Fruit fly (Drosophila melanogaster) whole organism, embryonic: ENCODE data around the gene CG15221.

Experiments used
- Atf6 ChIP-seq: fragments of 200-800 bp; sonication (Bioruptor generic); IDR thresholded peaks from 2 replicates; pipeline ENCODE4 v1.3.6; 2022; ENCODE audit warnings: missing biosample characterization, missing genetic modification characterization
- CG10147 ChIP-seq: fragments of 200-800 bp; sonication (Bioruptor generic); optimal IDR thresholded peaks from 2 replicates; lab custom pipeline; 2019; ENCODE audit warnings: missing biosample characterization, mild to moderate bottlenecking, missing genetic modification characterization, moderate library complexity
- CG11247 ChIP-seq: fragments of 200-800 bp; sonication (Bioruptor generic); IDR thresholded peaks from 2 replicates; pipeline ENCODE4 v1.3.6; 2022; ENCODE audit warnings: missing biosample characterization, missing genetic modification characterization
- CG11504 ChIP-seq: fragments of 200-800 bp; sonication (Bioruptor generic); optimal IDR thresholded peaks from 3 replicates; lab custom pipeline; 2019; ENCODE audit warnings: missing biosample characterization, mild to moderate bottlenecking, missing genetic modification characterization, moderate library complexity
- CG11696 ChIP-seq: fragments of 200-800 bp; sonication (Bioruptor generic); IDR thresholded peaks from 2 replicates; pipeline ENCODE4 v1.3.6; 2022; ENCODE audit warnings: missing biosample characterization, missing genetic modification characterization
- CG1233 ChIP-seq: fragments of 200-800 bp; sonication (Bioruptor generic); optimal IDR thresholded peaks from 4 replicates; lab custom pipeline; 2018; ENCODE audit warnings: missing biosample characterization, mild to moderate bottlenecking, missing genetic modification characterization
- CG14014 ChIP-seq: fragments of 200-800 bp; sonication (Bioruptor generic); IDR thresholded peaks from 2 replicates; pipeline ENCODE4 v1.3.6; 2022; ENCODE audit warnings: missing biosample characterization, missing genetic modification characterization
- CG15696 ChIP-seq: fragments of 200-800 bp; sonication (Bioruptor generic); optimal IDR thresholded peaks from 2 replicates; lab custom pipeline; 2019; ENCODE audit warnings: missing biosample characterization, mild to moderate bottlenecking, missing genetic modification characterization, moderate library complexity
- CG17328 ChIP-seq: fragments of 200-800 bp; sonication (Bioruptor generic); IDR thresholded peaks from 2 replicates; pipeline ENCODE4 v1.3.6; 2022; ENCODE audit warnings: missing biosample characterization, missing genetic modification characterization
- CG2116 ChIP-seq: fragments of 200-800 bp; sonication (Bioruptor generic); optimal IDR thresholded peaks from 3 replicates; lab custom pipeline; 2018; ENCODE audit warnings: missing biosample characterization, mild to moderate bottlenecking, missing genetic modification characterization
- CG2678 ChIP-seq: fragments of 200-800 bp; sonication (Bioruptor generic); optimal IDR thresholded peaks from 3 replicates; lab custom pipeline; 2019; ENCODE audit warnings: missing biosample characterization, mild to moderate bottlenecking, missing genetic modification characterization, moderate library complexity
- CG2712 ChIP-seq: fragments of 200-800 bp; optimal IDR thresholded peaks from 3 replicates; lab custom pipeline; 2019; ENCODE audit warnings: missing biosample characterization, mild to moderate bottlenecking, missing genetic modification characterization, moderate library complexity
- CG33213 ChIP-seq: fragments of 200-800 bp; sonication (Bioruptor generic); optimal IDR thresholded peaks from 3 replicates; lab custom pipeline; 2016; ENCODE audit warnings: missing biosample characterization, missing genetic modification characterization
- CG33557 ChIP-seq: fragments of 200-800 bp; sonication (Bioruptor generic); optimal IDR thresholded peaks from 2 replicates; lab custom pipeline; 2019; ENCODE audit warnings: missing biosample characterization, mild to moderate bottlenecking, missing genetic modification characterization, moderate library complexity
- CG34376 ChIP-seq: fragments of 200-800 bp; sonication (Bioruptor generic); optimal IDR thresholded peaks from 2 replicates; lab custom pipeline; 2018; ENCODE audit warnings: missing biosample characterization, mild to moderate bottlenecking, missing genetic modification characterization
- CG4282 ChIP-seq: fragments of 200-800 bp; sonication (Bioruptor generic); optimal IDR thresholded peaks from 2 replicates; lab custom pipeline; 2016; ENCODE audit warnings: missing biosample characterization, missing genetic modification characterization
- CG4424 ChIP-seq: fragments of 200-800 bp; sonication (Bioruptor generic); optimal IDR thresholded peaks from 3 replicates; lab custom pipeline; 2016; ENCODE audit warnings: missing biosample characterization, missing genetic modification characterization
- CG4730 ChIP-seq: fragments of 200-800 bp; sonication (Bioruptor generic); IDR thresholded peaks from 2 replicates; pipeline ENCODE4 v1.3.6; 2022; ENCODE audit warnings: missing biosample characterization, missing genetic modification characterization
- CG7745 ChIP-seq: fragments of 200-800 bp; sonication (Bioruptor generic); optimal IDR thresholded peaks from 2 replicates; lab custom pipeline; 2018; ENCODE audit warnings: missing biosample characterization, mild to moderate bottlenecking, missing genetic modification characterization, moderate library complexity
- CG7786 ChIP-seq: fragments of 200-800 bp; sonication (Bioruptor generic); optimal IDR thresholded peaks from 2 replicates; lab custom pipeline; 2016; ENCODE audit warnings: missing biosample characterization, missing genetic modification characterization
- CG8089 ChIP-seq: fragments of 200-800 bp; sonication (Bioruptor generic); optimal IDR thresholded peaks from 3 replicates; lab custom pipeline; 2016; ENCODE audit warnings: missing biosample characterization, missing genetic modification characterization
- CG8281 ChIP-seq: fragments of 200-800 bp; sonication (Bioruptor generic); optimal IDR thresholded peaks from 2 replicates; lab custom pipeline; 2018; ENCODE audit warnings: missing biosample characterization, mild to moderate bottlenecking, missing genetic modification characterization, moderate library complexity
- Dll ChIP-seq: fragments of 200-800 bp; sonication (Bioruptor generic); IDR thresholded peaks from 4 replicates; pipeline ENCODE4 v1.3.6; 2022; ENCODE audit warnings: missing biosample characterization, missing genetic modification characterization; ENCODE audit not compliant: partially characterized antibody
- Drgx ChIP-seq: fragments of 200-800 bp; sonication (Bioruptor generic); IDR thresholded peaks from 2 replicates; pipeline ENCODE4 v1.3.6; 2022; ENCODE audit warnings: missing biosample characterization, missing genetic modification characterization
- Fer3 ChIP-seq: fragments of 200-800 bp; sonication (Bioruptor generic); optimal IDR thresholded peaks from 2 replicates; lab custom pipeline; 2018; ENCODE audit warnings: missing biosample characterization, mild to moderate bottlenecking, missing genetic modification characterization, moderate library complexity
- Med ChIP-seq: fragments of 200-800 bp; sonication (Bioruptor generic); peaks from one replicate; lab custom pipeline; 2016; ENCODE audit warnings: missing biosample characterization, missing genetic modification characterization, mild to moderate bottlenecking, inconsistent platforms, moderate library complexity
- NC2β ChIP-seq: fragments of 200-800 bp; sonication (Bioruptor generic); optimal IDR thresholded peaks from 2 replicates; lab custom pipeline; 2016; ENCODE audit warnings: missing biosample characterization, missing genetic modification characterization
- TFAM ChIP-seq: fragments of 200-800 bp; sonication (Bioruptor generic); optimal IDR thresholded peaks from 2 replicates; lab custom pipeline; 2017; ENCODE audit warnings: missing biosample characterization, missing genetic modification characterization, inconsistent platforms
- amos ChIP-seq: fragments of 200-800 bp; sonication (Bioruptor generic); IDR thresholded peaks from 2 replicates; pipeline ENCODE4 v1.3.6; 2022; ENCODE audit warnings: missing biosample characterization, missing genetic modification characterization; ENCODE audit not compliant: partially characterized antibody
- bcd ChIP-seq: fragments of 200-800 bp; sonication (Bioruptor generic); optimal IDR thresholded peaks from 2 replicates; lab custom pipeline; 2017; ENCODE audit warnings: missing biosample characterization, mild to moderate bottlenecking, missing genetic modification characterization
- cad ChIP-seq: fragments of >200 bp; optimal IDR thresholded peaks from 2 replicates; lab custom pipeline; 2017; ENCODE audit warnings: missing biosample characterization, missing genetic modification characterization
- chif ChIP-seq, 2 experiments: fragments of 200-800 bp; sonication (Bioruptor generic); optimal IDR thresholded peaks; 3 replicates each; lab custom pipeline; 2016; ENCODE audit warnings: missing biosample characterization in 2 of 2, missing genetic modification characterization in 2 of 2
- chm ChIP-seq: fragments of 200-800 bp; sonication (Bioruptor generic); IDR thresholded peaks from 2 replicates; pipeline ENCODE4 v1.3.6; 2022; ENCODE audit warnings: missing biosample characterization, missing genetic modification characterization
- ewg ChIP-seq: fragments of 200-800 bp; sonication (Bioruptor generic); optimal IDR thresholded peaks from 3 replicates; lab custom pipeline; 2017; ENCODE audit warnings: mild to moderate bottlenecking, missing biosample characterization, missing genetic modification reagents, missing genetic modification characterization
- exex ChIP-seq: fragments of 200-800 bp; sonication (Bioruptor generic); optimal IDR thresholded peaks from 4 replicates; lab custom pipeline; 2018; ENCODE audit warnings: missing biosample characterization, mild to moderate bottlenecking, missing genetic modification characterization, moderate library complexity
- gcm2 ChIP-seq: fragments of 200-800 bp; sonication (Bioruptor generic); optimal IDR thresholded peaks from 2 replicates; lab custom pipeline; 2016; ENCODE audit warnings: missing biosample characterization, missing genetic modification characterization
- hb ChIP-seq: fragments of 200-800 bp; sonication (Bioruptor generic); IDR thresholded peaks from 3 replicates; pipeline ENCODE4 v1.3.6; 2022; ENCODE audit warnings: missing biosample characterization, missing genetic modification characterization; ENCODE audit not compliant: partially characterized antibody
- jumu ChIP-seq: fragments of 200-800 bp; sonication (Bioruptor generic); optimal IDR thresholded peaks from 3 replicates; lab custom pipeline; 2016; ENCODE audit warnings: missing biosample characterization, missing genetic modification characterization
- mam ChIP-seq: fragments of 200-800 bp; sonication (Bioruptor generic); optimal IDR thresholded peaks from 3 replicates; lab custom pipeline; 2016; ENCODE audit warnings: missing biosample characterization, missing genetic modification characterization
- p53 ChIP-seq: fragments of 200-800 bp; sonication (Bioruptor generic); optimal IDR thresholded peaks from 2 replicates; lab custom pipeline; 2016; ENCODE audit warnings: missing biosample characterization, missing genetic modification characterization
- pfk ChIP-seq: fragments of 200-800 bp; sonication (Bioruptor generic); optimal IDR thresholded peaks from 2 replicates; lab custom pipeline; 2018; ENCODE audit warnings: missing biosample characterization, mild to moderate bottlenecking, missing genetic modification characterization, moderate library complexity
- ranshi ChIP-seq: fragments of 200-800 bp; sonication (Bioruptor generic); IDR thresholded peaks from 2 replicates; pipeline ENCODE4 v1.3.6; 2022; ENCODE audit warnings: missing biosample characterization, missing genetic modification characterization
- sisA ChIP-seq: fragments of 200-800 bp; sonication (Bioruptor generic); IDR thresholded peaks from 2 replicates; pipeline ENCODE4 v1.3.6; 2022; ENCODE audit warnings: missing biosample characterization, missing genetic modification characterization
- ssp ChIP-seq: fragments of 200-800 bp; sonication (Bioruptor generic); IDR thresholded peaks from 2 replicates; pipeline ENCODE4 v1.3.6; 2022; ENCODE audit warnings: missing biosample characterization, missing genetic modification characterization
- sug ChIP-seq: fragments of 200-800 bp; optimal IDR thresholded peaks from 2 replicates; lab custom pipeline; 2019; ENCODE audit warnings: missing biosample characterization, mild to moderate bottlenecking, missing genetic modification characterization, moderate library complexity
- trem ChIP-seq: fragments of 200-800 bp; optimal IDR thresholded peaks from 3 replicates; lab custom pipeline; 2019; ENCODE audit warnings: missing biosample characterization, mild to moderate bottlenecking, missing genetic modification characterization, moderate library complexity
- trh ChIP-seq: fragments of 200-800 bp; sonication (Bioruptor generic); optimal IDR thresholded peaks from 2 replicates; lab custom pipeline; 2016; ENCODE audit warnings: missing biosample characterization, missing genetic modification characterization

CG15221 gene

DNA sequence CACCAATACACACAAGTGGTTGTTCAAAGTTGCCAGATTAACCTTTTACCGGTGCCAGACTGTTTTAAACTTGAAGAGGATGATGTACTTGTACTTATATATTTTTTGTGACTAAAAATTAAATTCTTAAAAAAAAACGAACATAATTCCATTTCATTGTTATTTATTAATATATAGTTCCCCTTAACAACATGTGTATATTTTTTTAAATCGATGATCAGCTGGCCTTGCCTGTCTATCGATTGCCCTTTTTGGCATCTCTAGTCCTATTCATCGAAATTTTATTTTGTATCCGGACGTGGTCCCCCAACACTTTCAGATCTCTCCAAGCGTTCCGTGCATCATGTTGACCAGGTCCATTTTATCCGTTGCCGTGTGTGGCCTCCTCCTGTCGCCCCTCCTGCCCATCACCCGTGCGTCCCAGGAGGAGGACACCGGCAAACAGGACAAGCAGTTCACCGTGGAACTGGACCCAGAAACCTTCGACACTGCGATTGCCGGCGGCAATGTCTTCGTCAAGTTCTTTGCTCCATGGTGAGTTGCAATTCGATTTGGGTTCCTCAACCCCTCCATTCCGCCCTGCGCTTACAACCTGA is 7.2 kb upstream of the CG15221 start, which contains the start of gene prtp (continued):
- TF ChIP-seq CG7745 (tag; lab: Kevin White, UChicago) (no peak), CG11504 (tag; lab: Kevin White, UChicago) (no peak)

DNA sequence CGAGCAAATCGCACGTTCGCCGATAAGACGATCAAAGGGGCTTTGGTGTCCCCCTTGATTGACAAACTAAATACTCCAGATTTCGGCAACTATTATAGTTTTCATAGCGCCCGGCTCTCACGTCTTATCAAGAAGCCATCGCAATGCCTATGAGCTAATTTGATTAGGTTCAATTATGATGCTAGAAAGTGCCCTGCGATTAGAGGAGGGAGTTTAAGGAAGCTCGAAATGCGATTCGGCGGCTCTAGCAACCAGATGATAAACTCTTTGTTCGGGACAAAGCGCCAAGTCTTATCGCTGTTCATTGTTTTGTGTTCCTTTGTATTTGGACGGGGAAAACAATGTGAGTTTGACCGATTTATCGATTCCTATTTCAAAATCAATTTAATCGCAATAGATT is 6.2 kb upstream of the CG15221 start:
- no peak for TF ChIP-seq CG2678 (tag; lab: Kevin White, UChicago)
- TF ChIP-seq p53 (GFP tag; lab: Kevin White, UChicago): no peak
- no peak for TF ChIP-seq CG10147 (GFP tag; lab: Kevin White, UChicago)
- TF ChIP-seq CG2116: no peak
- no peak for TF ChIP-seq Dll (GFP tag; lab: Robert Waterston, UW)
- no peak for TF ChIP-seq CG4424 (GFP tag; lab: Kevin White, UChicago)
- no peak for TF ChIP-seq chif (GFP tag; optimal IDR thresholded peaks at IDR 0.05; lab: Kevin White, UChicago)
- TF ChIP-seq CG34376 (GFP tag; lab: Kevin White, UChicago): peak; percentile 67
- TF ChIP-seq bcd (GFP tag; lab: Kevin White, UChicago): no peak
- TF ChIP-seq exex: peak; percentile 73
- TF ChIP-seq Med (GFP tag; lab: Kevin White, UChicago): peak; percentile 0
- peak; percentile 42 for TF ChIP-seq sug

DNA sequence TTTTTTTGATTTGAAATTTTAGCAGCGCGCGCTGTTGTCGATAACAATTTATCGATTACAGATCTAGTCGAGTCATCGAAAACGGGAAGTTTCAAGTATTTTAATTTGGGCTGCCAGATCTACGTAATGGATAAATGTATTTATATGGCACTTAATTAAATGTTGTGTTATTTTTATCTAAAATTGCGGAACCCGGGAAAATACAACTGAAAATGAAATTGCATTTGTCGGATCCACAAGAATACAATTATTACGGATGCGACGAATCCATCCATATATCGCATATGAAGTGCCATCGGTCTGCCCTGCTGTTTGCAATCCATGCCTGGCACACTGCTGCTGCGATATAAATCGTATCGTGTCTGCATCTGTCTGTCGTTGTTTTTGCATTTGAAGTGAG is 3.9 kb upstream of the CG15221 start, which contains the start of gene Tango10:
Gene Tango10, plus strand, starts transcription at position 108 of the 400 bp plus-strand sequence.
- no peak for TF ChIP-seq jumu (GFP tag; lab: Kevin White, UChicago)
- no peak for TF ChIP-seq TFAM (GFP tag; lab: Kevin White, UChicago)
- 0 out of 2 replicates have a peak, but pooled peaks have one; percentile 39 for TF ChIP-seq CG14014 (GFP tag; lab: Robert Waterston, UW)
- peak; percentile 7 for TF ChIP-seq trh (GFP tag; lab: Kevin White, UChicago)
- TF ChIP-seq mam: peak; percentile 62
- TF ChIP-seq CG33557 (GFP tag; lab: Kevin White, UChicago): no peak
- peak; percentile 46 for TF ChIP-seq NC2β (GFP tag; lab: Kevin White, UChicago)
- TF ChIP-seq CG15696 (tag; lab: Kevin White, UChicago): peak; percentile 70
- TF ChIP-seq CG34376 (GFP tag; lab: Kevin White, UChicago): peak; percentile 20
- TF ChIP-seq amos: peak; percentile 83
- TF ChIP-seq CG4282 (GFP tag; lab: Kevin White, UChicago): peak; percentile 22
- peak; percentile 52 for TF ChIP-seq CG7786 (GFP tag; lab: Kevin White, UChicago)
- TF ChIP-seq CG8089 (GFP tag; lab: Kevin White, UChicago): peak; percentile 54
- peak; percentile 48 for TF ChIP-seq CG2712 (tag; lab: Kevin White, UChicago)
- peak; percentile 37 for TF ChIP-seq ssp (GFP tag; lab: Robert Waterston, UW)
- TF ChIP-seq CG8281: no peak
- peak; percentile 21 for TF ChIP-seq gcm2 (GFP tag; lab: Kevin White, UChicago)
- TF ChIP-seq cad (GFP tag; lab: Kevin White, UChicago): no peak
- TF ChIP-seq pfk: no peak
- no peak for TF ChIP-seq CG11696
- TF ChIP-seq chm (GFP tag; lab: Robert Waterston, UW): no peak
- peak; percentile 64 for TF ChIP-seq trem (tag; lab: Kevin White, UChicago)
- peak; percentile 20 for TF ChIP-seq Fer3 (tag; lab: Kevin White, UChicago)
- peak; percentile 50; the same call in 1 of the 2 replicates for TF ChIP-seq ranshi
- no peak for TF ChIP-seq Drgx (GFP tag; lab: Robert Waterston, UW)
- TF ChIP-seq Atf6: peak; percentile 51; the same call in 1 of the 2 replicates
- TF ChIP-seq CG11247 (GFP tag; lab: Robert Waterston, UW): no peak
- no peak for TF ChIP-seq CG4730
- peak; percentile 17 for TF ChIP-seq CG33213 (GFP tag; lab: Kevin White, UChicago)
- TF ChIP-seq CG1233 (GFP tag; lab: Kevin White, UChicago): no peak
- peak; percentile 42 for TF ChIP-seq ewg (GFP tag; lab: Kevin White, UChicago)
- no peak; the same call in 1 of the 2 replicates for TF ChIP-seq CG17328 (GFP tag; lab: Robert Waterston, UW)
- no peak for TF ChIP-seq CG11504 (tag; lab: Kevin White, UChicago)
- TF ChIP-seq sisA (GFP tag; lab: Robert Waterston, UW): peak; percentile 58
- TF ChIP-seq hb: peak; percentile 67; the same call in 1 of the 3 replicates
